Fruit fly (Drosophila melanogaster): ENCODE results near the gene Pglym87.

Pglym87 gene

DNA sequence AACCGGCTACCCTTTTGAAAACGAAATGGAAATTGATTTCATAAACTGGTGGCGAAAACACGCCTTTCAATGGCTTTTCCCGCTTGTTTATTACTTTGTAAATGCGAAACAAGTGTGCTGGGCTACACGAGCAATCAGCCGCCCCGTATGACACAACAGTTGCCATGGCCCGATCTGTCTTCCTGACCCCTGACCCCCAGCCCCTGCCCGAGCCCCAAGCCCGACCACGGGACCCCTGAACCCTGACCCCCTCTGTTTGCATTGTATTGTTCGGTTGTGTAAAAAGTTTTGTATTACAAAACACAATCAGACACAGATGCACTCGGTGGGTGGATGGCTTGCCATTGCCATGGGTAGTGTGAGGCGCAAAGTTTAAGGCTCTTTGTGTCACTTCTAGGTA is 46.9 kb downstream of the Pglym87 start:
- TF ChIP-seq CG34406 (GFP tag; optimal IDR thresholded peaks at IDR 0.05) (no peak), svp (GFP tag) (no peak), CG6854 (GFP tag; optimal IDR thresholded peaks at IDR 0.05) (no peak), Sox102F (GFP tag; optimal IDR thresholded peaks at IDR 0.05) (no peak), ss (GFP tag; optimal IDR thresholded peaks at IDR 0.05) (no peak), CG10631 (GFP tag; optimal IDR thresholded peaks at IDR 0.05) (no peak), fd85E (GFP tag; optimal IDR thresholded peaks at IDR 0.05) (no peak), fkh (GFP tag; optimal IDR thresholded peaks at IDR 0.05) (no peak), acj6 (GFP tag; optimal IDR thresholded peaks at IDR 0.05) (no peak), pdm3 (GFP tag; optimal IDR thresholded peaks at IDR 0.05) (no peak), CG8319 (GFP tag; optimal IDR thresholded peaks at IDR 0.05) (no peak), spab (GFP tag; optimal IDR thresholded peaks at IDR 0.05) (no peak), Eip93F (GFP tag; optimal IDR thresholded peaks at IDR 0.05) (no peak), Lpt (GFP tag; optimal IDR thresholded peaks at IDR 0.05) (no peak), CG6276 (GFP tag; optimal IDR thresholded peaks at IDR 0.05) (no peak)

All from whole organism, prepupa.